Worm (Caenorhabditis elegans): ENCODE measurements around the gene T28C12.1.

Gene T28C12.1

ce11 chrV:6303471-6303870 is 28.2 kb upstream of the T28C12.1 start, which contains the start of gene sago-1:
Gene sago-1 (plus strand): TSS chrV:6303771.
- TF ChIP-seq F13C5.2 (tag; optimal IDR thresholded peaks at IDR 0.05) (no peak), sea-1 (GFP tag; conservative IDR thresholded peaks at IDR 0.05) (no peak), hmbx-1 (tag; optimal IDR thresholded peaks at IDR 0.05) (no peak), ceh-36 (tag; optimal IDR thresholded peaks at IDR 0.05) (no peak), ceh-13 (GFP tag; optimal IDR thresholded peaks at IDR 0.05) (no peak), ama-1 (optimal IDR thresholded peaks at IDR 0.05) (no peak), aly-1 (tag; optimal IDR thresholded peaks at IDR 0.05) (no peak), ets-7 (tag; optimal IDR thresholded peaks at IDR 0.05) (no peak), hnd-1 (tag; optimal IDR thresholded peaks at IDR 0.05) (no peak)

DNA sequence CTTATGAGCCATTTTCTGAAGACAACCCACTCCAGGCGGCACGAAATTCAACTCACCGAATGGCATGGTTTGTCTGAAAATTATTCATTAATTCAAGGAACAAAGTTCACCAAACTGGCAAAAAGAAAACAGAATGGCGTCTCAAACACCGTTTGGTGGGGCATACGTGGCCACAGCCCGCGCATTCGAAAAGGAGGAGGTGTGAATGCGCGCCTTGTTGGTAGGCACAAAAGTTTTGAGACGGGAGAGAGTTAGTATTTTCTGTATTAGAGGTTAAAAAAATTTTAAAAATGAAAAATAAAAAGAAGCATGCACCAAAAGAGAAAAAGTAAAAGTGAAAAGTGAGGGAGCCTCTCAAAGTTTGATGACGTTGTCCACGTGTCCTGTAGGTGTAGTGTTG is 19.8 kb upstream of the T28C12.1 start:
- no peak for TF ChIP-seq ets-7 (tag; optimal IDR thresholded peaks at IDR 0.05)
- TF ChIP-seq hmg-4 (GFP tag; optimal IDR thresholded peaks at IDR 0.05), result no peak
- no peak for TF ChIP-seq B0310.2 (tag; optimal IDR thresholded peaks at IDR 0.05)

DNA sequence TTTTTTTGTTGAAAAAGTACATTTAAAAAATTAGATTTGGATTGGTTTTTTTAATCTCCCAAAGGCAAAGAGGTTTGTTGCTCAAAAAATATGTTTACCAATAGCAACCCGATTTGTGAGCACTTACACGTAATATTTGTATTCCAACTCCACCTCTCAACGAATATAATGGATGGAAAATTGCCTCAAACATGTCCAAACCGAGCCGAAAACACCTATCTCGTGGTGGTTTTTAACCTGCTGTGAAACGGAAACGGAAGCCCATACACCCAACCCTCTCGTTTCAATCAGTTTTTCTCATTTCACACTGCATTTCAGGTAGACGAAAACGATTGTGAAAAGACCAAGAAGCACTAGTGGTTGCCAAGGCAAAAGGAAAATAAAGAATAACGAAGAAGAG is 15.1 kb upstream of the T28C12.1 start, which contains the start of gene cest-24:
Gene cest-24 (plus strand): TSS at position 301 of the 400 bp plus-strand sequence.
- TF ChIP-seq B0310.2 (tag; optimal IDR thresholded peaks at IDR 0.05), result no peak
- no peak for TF ChIP-seq ceh-36 (tag; optimal IDR thresholded peaks at IDR 0.05)
- no peak for TF ChIP-seq tra-4 (tag; optimal IDR thresholded peaks at IDR 0.05)
- TF ChIP-seq ets-7 (tag; optimal IDR thresholded peaks at IDR 0.05), result no peak
- no peak for TF ChIP-seq aly-1 (tag; optimal IDR thresholded peaks at IDR 0.05)
- TF ChIP-seq tbx-11 (GFP tag; IDR thresholded peaks at IDR 0.05), result no peak
- TF ChIP-seq hmg-4 (GFP tag; optimal IDR thresholded peaks at IDR 0.05), result no peak
- no peak for TF ChIP-seq tbx-37 (GFP tag; conservative IDR thresholded peaks at IDR 0.05)
- no peak for TF ChIP-seq ceh-13 (GFP tag; optimal IDR thresholded peaks at IDR 0.05)
- no peak for TF ChIP-seq F13C5.2 (tag; optimal IDR thresholded peaks at IDR 0.05)
- TF ChIP-seq hnd-1 (tag; optimal IDR thresholded peaks at IDR 0.05), result no peak
- no peak for TF ChIP-seq pes-1 (GFP tag; IDR thresholded peaks at IDR 0.05)
- TF ChIP-seq ama-1 (optimal IDR thresholded peaks at IDR 0.05), result no peak
- no peak for TF ChIP-seq scrt-1 (GFP tag; IDR thresholded peaks at IDR 0.05)

ce11 chrV:6317928-6318327 is 13.8 kb upstream of the T28C12.1 start:
- TF ChIP-seq aly-1 (tag; optimal IDR thresholded peaks at IDR 0.05) (no peak), tbx-11 (GFP tag; IDR thresholded peaks at IDR 0.05) (no peak), ama-1 (optimal IDR thresholded peaks at IDR 0.05) (no peak), ets-7 (tag; optimal IDR thresholded peaks at IDR 0.05) (no peak), hmg-4 (GFP tag; optimal IDR thresholded peaks at IDR 0.05) (no peak), tbx-37 (GFP tag; conservative IDR thresholded peaks at IDR 0.05) (no peak), sea-1 (GFP tag; conservative IDR thresholded peaks at IDR 0.05) (no peak), tra-4 (tag; optimal IDR thresholded peaks at IDR 0.05) (no peak), hnd-1 (tag; optimal IDR thresholded peaks at IDR 0.05) (no peak), scrt-1 (GFP tag; IDR thresholded peaks at IDR 0.05) (no peak), ceh-13 (GFP tag; optimal IDR thresholded peaks at IDR 0.05) (no peak), pes-1 (GFP tag; IDR thresholded peaks at IDR 0.05) (no peak), ceh-36 (tag; optimal IDR thresholded peaks at IDR 0.05) (no peak), flt-1 (GFP tag; IDR thresholded peaks at IDR 0.05) (no peak), B0310.2 (tag; optimal IDR thresholded peaks at IDR 0.05) (no peak), hmbx-1 (tag; optimal IDR thresholded peaks at IDR 0.05) (no peak), F13C5.2 (tag; optimal IDR thresholded peaks at IDR 0.05) (no peak)

ce11 chrV:6319358-6319757 is 12.3 kb upstream of the T28C12.1 start:
- no peak for TF ChIP-seq ceh-13 (GFP tag; optimal IDR thresholded peaks at IDR 0.05)
- no peak for TF ChIP-seq hnd-1 (tag; optimal IDR thresholded peaks at IDR 0.05)
- no peak for TF ChIP-seq ceh-36 (tag; optimal IDR thresholded peaks at IDR 0.05)
- TF ChIP-seq B0310.2 (tag; optimal IDR thresholded peaks at IDR 0.05), result no peak
- no peak for TF ChIP-seq flt-1 (GFP tag; IDR thresholded peaks at IDR 0.05)

- TF ChIP-seq ama-1 (optimal IDR thresholded peaks at IDR 0.05) (no peak), ets-7 (tag; optimal IDR thresholded peaks at IDR 0.05) (no peak), hnd-1 (tag; optimal IDR thresholded peaks at IDR 0.05) (no peak), aly-1 (tag; optimal IDR thresholded peaks at IDR 0.05) (no peak), ceh-13 (GFP tag; optimal IDR thresholded peaks at IDR 0.05) (no peak), sea-1 (GFP tag; conservative IDR thresholded peaks at IDR 0.05) (no peak), tbx-37 (GFP tag; conservative IDR thresholded peaks at IDR 0.05) (no peak), scrt-1 (GFP tag; IDR thresholded peaks at IDR 0.05) (no peak), B0310.2 (tag; optimal IDR thresholded peaks at IDR 0.05) (no peak), tbx-11 (GFP tag; IDR thresholded peaks at IDR 0.05) (no peak), tra-4 (tag; optimal IDR thresholded peaks at IDR 0.05) (no peak), flt-1 (GFP tag; IDR thresholded peaks at IDR 0.05) (no peak), hmbx-1 (tag; optimal IDR thresholded peaks at IDR 0.05) (no peak), pes-1 (GFP tag; IDR thresholded peaks at IDR 0.05) (no peak)
These were observed 10.4 kb upstream of the T28C12.1 start for ce11 chrV:6321280-6321679.

- TF ChIP-seq hmbx-1 (tag; optimal IDR thresholded peaks at IDR 0.05), result no peak
- TF ChIP-seq ama-1 (optimal IDR thresholded peaks at IDR 0.05), result no peak
These were observed 9.9 kb upstream of the T28C12.1 start, which contains the start of gene T28C12.15 for ce11 chrV:6321733-6322198. Gene T28C12.15 (minus strand): TSS chrV:6321783.

ce11 chrV:6322749-6323367 is 8.8 kb upstream of the T28C12.1 start:
- TF ChIP-seq hmg-4 (GFP tag; optimal IDR thresholded peaks at IDR 0.05) (no peak), scrt-1 (GFP tag; IDR thresholded peaks at IDR 0.05) (no peak), tbx-37 (GFP tag; conservative IDR thresholded peaks at IDR 0.05) (no peak), B0310.2 (tag; optimal IDR thresholded peaks at IDR 0.05) (no peak), flt-1 (GFP tag; IDR thresholded peaks at IDR 0.05) (no peak), tra-4 (tag; optimal IDR thresholded peaks at IDR 0.05) (no peak), hnd-1 (tag; optimal IDR thresholded peaks at IDR 0.05) (no peak)
